Worm (Caenorhabditis elegans) whole organism, L4 larva: ENCODE results near the gene cyp-25A6.

ENCODE experiments used
- T20F7.1 ChIP-seq: fragments of 200-800 bp; sonication (Bioruptor generic); optimal IDR thresholded peaks from 2 replicates; lab custom pipeline; 2018; ENCODE audit warnings: mild to moderate bottlenecking, missing genetic modification characterization, missing compliant biosample characterization
- Y105C5A.15 ChIP-seq: fragments of 200-800 bp; sonication (Bioruptor generic); IDR thresholded peaks from 2 replicates; pipeline ENCODE4 v1.3.6; 2022; ENCODE audit warnings: missing genetic modification characterization, missing compliant biosample characterization
- Y5F2A.4 ChIP-seq: fragments of 200-800 bp; sonication (Bioruptor generic); optimal IDR thresholded peaks from 2 replicates; lab custom pipeline; 2018; ENCODE audit warnings: mild to moderate bottlenecking, missing genetic modification characterization, missing compliant biosample characterization
- lin-39 ChIP-seq: fragments of 150-350 bp; optimal IDR thresholded peaks from 2 replicates; lab custom pipeline; 2014; ENCODE audit warnings: missing biosample characterization, missing genetic modification reagents, missing genetic modification characterization
- madf-9 ChIP-seq: fragments of 200-800 bp; sonication (Bioruptor generic); conservative IDR thresholded peaks from 2 replicates; pipeline ENCODE4 v1.3.6; 2022; ENCODE audit warnings: missing genetic modification reagents, missing genetic modification characterization, missing compliant biosample characterization
- nhr-28 ChIP-seq: fragments of 150-350 bp; optimal IDR thresholded peaks from 2 replicates; lab custom pipeline; 2014; ENCODE audit warnings: missing biosample characterization, missing genetic modification characterization
- snpc-4 ChIP-seq: fragments of 150-350 bp; optimal IDR thresholded peaks from 2 replicates; lab custom pipeline; 2014; ENCODE audit warnings: missing biosample characterization, missing genetic modification characterization
- spr-1 ChIP-seq: sonication (generic microtip); optimal IDR thresholded peaks from 2 replicates; lab custom pipeline; 2016; ENCODE audit warnings: mild to moderate bottlenecking, missing genetic modification characterization, missing compliant biosample characterization
- unc-39 ChIP-seq: sonication (generic microtip); optimal IDR thresholded peaks from 2 replicates; lab custom pipeline; 2017; ENCODE audit warnings: missing biosample characterization, missing genetic modification characterization
- ztf-11 ChIP-seq: fragments of 150-350 bp; optimal IDR thresholded peaks from 2 replicates; lab custom pipeline; 2014; ENCODE audit warnings: missing biosample characterization, missing genetic modification characterization

DNA sequence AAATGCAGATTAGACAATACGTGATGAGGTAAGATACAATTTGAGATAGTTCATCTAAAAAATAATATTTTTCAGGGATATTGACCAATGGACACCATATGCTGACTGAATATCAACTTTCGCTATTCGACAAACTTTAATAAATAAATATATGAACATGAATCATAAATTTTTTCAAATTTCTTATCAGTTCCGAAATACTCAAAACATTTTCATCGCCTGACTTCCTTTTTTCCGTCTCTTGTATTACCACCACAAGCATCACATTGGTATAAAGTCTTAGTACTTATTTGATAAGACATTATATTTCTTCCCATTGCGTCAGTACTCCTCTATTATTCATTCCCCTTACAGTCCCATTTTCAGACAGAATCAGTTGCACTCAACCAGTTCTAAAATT, 45.1 kb upstream of the cyp-25A6 start, which contains the start of the genes K08D10.10 and R07C12.1:
- TF ChIP-seq T20F7.1 (no peak), Y5F2A.4 (GFP tag; lab: Kevin White, UChicago) (no peak), madf-9 (GFP tag; lab: Robert Waterston, UW) (no peak), snpc-4 (tag; lab: Kevin White, UChicago) (no peak), lin-39 (tag; lab: Kevin White, UChicago) (no peak), nhr-28 (peak; percentile 14), ztf-11 (tag; lab: Kevin White, UChicago) (no peak), spr-1 (tag; lab: Kevin White, UChicago) (no peak), unc-39 (tag; lab: Kevin White, UChicago) (no peak), Y105C5A.15 (GFP tag; lab: Robert Waterston, UW) (no peak)
